Worm (Caenorhabditis elegans) whole organism, L1 larva: Measurements from ENCODE around the gene coa-1.

ENCODE experiments used
- C04F5.9 ChIP-seq: sonication (generic microtip); optimal IDR thresholded peaks from 2 replicates; lab custom pipeline; 2016; ENCODE audit warnings: missing genetic modification characterization, missing compliant biosample characterization
- F16B12.6 ChIP-seq: fragments of 150-350 bp; optimal IDR thresholded peaks from 2 replicates; lab custom pipeline; 2014; ENCODE audit warnings: missing biosample characterization, missing genetic modification characterization
- aha-1 ChIP-seq: fragments of 150-350 bp; optimal IDR thresholded peaks from 2 replicates; lab custom pipeline; 2014; ENCODE audit warnings: missing biosample characterization, missing genetic modification characterization
- alr-1 ChIP-seq: fragments of 200-800 bp; sonication (Bioruptor generic); optimal IDR thresholded peaks from 2 replicates; lab custom pipeline; 2018; ENCODE audit warnings: borderline replicate concordance, mild to moderate bottlenecking, missing genetic modification characterization, missing compliant biosample characterization
- aly-2 ChIP-seq: fragments of 150-350 bp; optimal IDR thresholded peaks from 2 replicates; lab custom pipeline; 2014; ENCODE audit warnings: missing biosample characterization, missing genetic modification characterization
- ama-1 ChIP-seq: fragments of 150-350 bp; optimal IDR thresholded peaks from 2 replicates; lab custom pipeline; 2014
- ceh-90 ChIP-seq: sonication (generic microtip); optimal IDR thresholded peaks from 2 replicates; lab custom pipeline; 2016; ENCODE audit warnings: missing genetic modification characterization, missing compliant biosample characterization
- ces-1 ChIP-seq: fragments of 150-350 bp; optimal IDR thresholded peaks from 2 replicates; lab custom pipeline; 2014; ENCODE audit warnings: missing biosample characterization, missing genetic modification reagents, missing genetic modification characterization
- dsc-1 ChIP-seq: sonication (generic microtip); optimal IDR thresholded peaks from 2 replicates; lab custom pipeline; 2016; ENCODE audit warnings: mild to moderate bottlenecking, missing genetic modification characterization, missing compliant biosample characterization
- efl-3 ChIP-seq: fragments of 200-800 bp; sonication (Bioruptor generic); optimal IDR thresholded peaks from 2 replicates; lab custom pipeline; 2018; ENCODE audit warnings: mild to moderate bottlenecking, missing genetic modification characterization, missing compliant biosample characterization
- egl-13 ChIP-seq: sonication (generic microtip); optimal IDR thresholded peaks from 2 replicates; lab custom pipeline; 2016; ENCODE audit warnings: missing genotype, missing genetic modification reagents, missing genetic modification characterization, missing compliant biosample characterization
- egl-27 ChIP-seq, 2 experiments: fragments of 150-350 bp in 1 of 2; sonication (generic microtip); optimal IDR thresholded peaks; 3 replicates each; lab custom pipeline; 2017 to 2018; ENCODE audit warnings: missing biosample characterization in 2 of 2, missing genetic modification characterization in 2 of 2, missing genetic modification reagents in 2 of 2
- elt-2 ChIP-seq: sonication (generic microtip); optimal IDR thresholded peaks from 2 replicates; lab custom pipeline; 2016; ENCODE audit warnings: missing genetic modification characterization, mild to moderate bottlenecking, inconsistent platforms, missing compliant biosample characterization, missing genetic modification reagents
- elt-3 ChIP-seq, 6 experiments: fragments of 150-350 bp in 1 of 6; sonication (generic microtip); optimal IDR thresholded peaks; 2 replicates each; lab custom pipeline; 2017 to 2018; ENCODE audit warnings: missing biosample characterization in 6 of 6, missing genetic modification characterization in 6 of 6, inconsistent platforms in 1 of 6
- fkh-8 ChIP-seq: sonication (generic microtip); optimal IDR thresholded peaks from 2 replicates; lab custom pipeline; 2016; ENCODE audit warnings: mild to moderate bottlenecking, missing genetic modification characterization, missing compliant biosample characterization
- hlh-4 ChIP-seq: sonication (generic microtip); optimal IDR thresholded peaks from 2 replicates; lab custom pipeline; 2016; ENCODE audit warnings: mild to moderate bottlenecking, missing genetic modification characterization, missing compliant biosample characterization
- hpl-2 ChIP-seq: fragments of 150-350 bp; optimal IDR thresholded peaks from 2 replicates; lab custom pipeline; 2014; ENCODE audit warnings: missing biosample characterization, missing genetic modification reagents, missing genetic modification characterization
- lin-13 ChIP-seq: fragments of 150-350 bp; optimal IDR thresholded peaks from 2 replicates; lab custom pipeline; 2014; ENCODE audit warnings: missing biosample characterization, missing genetic modification reagents, missing genetic modification characterization
- lin-14 ChIP-seq: fragments of 200-800 bp; sonication (Bioruptor generic); optimal IDR thresholded peaks from 2 replicates; lab custom pipeline; 2018; ENCODE audit warnings: mild to moderate bottlenecking, missing genetic modification characterization, moderate library complexity, missing compliant biosample characterization
- lin-15B ChIP-seq: fragments of 150-350 bp; sonication (generic microtip); optimal IDR thresholded peaks from 3 replicates; lab custom pipeline; 2014; ENCODE audit warnings: missing biosample characterization, missing genetic modification characterization
- lin-35 ChIP-seq, 2 experiments: fragments of 150-350 bp; optimal IDR thresholded peaks; 2 replicates each; lab custom pipeline; 2014; ENCODE audit warnings: missing biosample characterization in 2 of 2, missing genetic modification characterization in 2 of 2, missing genetic modification reagents in 2 of 2
- lir-3 ChIP-seq: sonication (generic microtip); optimal IDR thresholded peaks from 2 replicates; lab custom pipeline; 2016; ENCODE audit warnings: mild to moderate bottlenecking, missing genetic modification characterization, moderate library complexity, missing compliant biosample characterization; ENCODE audit not compliant: poor library complexity
- mab-9 ChIP-seq: fragments of 200-800 bp; sonication (Bioruptor generic); IDR thresholded peaks from 2 replicates; pipeline ENCODE4 v1.3.6; 2022; ENCODE audit warnings: missing genetic modification reagents, missing genetic modification characterization, missing compliant biosample characterization
- mdl-1 ChIP-seq, 2 experiments: fragments of 150-350 bp; optimal IDR thresholded peaks; 2 replicates each; lab custom pipeline; 2014 to 2017; ENCODE audit warnings: missing biosample characterization in 2 of 2, missing genetic modification characterization in 2 of 2, inconsistent platforms in 1 of 2
- nhr-11 ChIP-seq: fragments of 150-350 bp; optimal IDR thresholded peaks from 2 replicates; lab custom pipeline; 2014; ENCODE audit warnings: missing biosample characterization, missing genetic modification characterization
- nhr-20 ChIP-seq: sonication (generic microtip); optimal IDR thresholded peaks from 2 replicates; lab custom pipeline; 2016; ENCODE audit warnings: mild to moderate bottlenecking, missing genetic modification characterization, missing compliant biosample characterization
- nhr-237 ChIP-seq: fragments of 150-350 bp; optimal IDR thresholded peaks from 2 replicates; lab custom pipeline; 2014; ENCODE audit warnings: missing biosample characterization, missing genetic modification characterization
- nhr-47 ChIP-seq: sonication (generic microtip); optimal IDR thresholded peaks from 2 replicates; lab custom pipeline; 2016; ENCODE audit warnings: mild to moderate bottlenecking, missing genetic modification characterization, moderate library complexity, missing compliant biosample characterization
- nhr-77 ChIP-seq: fragments of 150-350 bp; optimal IDR thresholded peaks from 2 replicates; lab custom pipeline; 2014; ENCODE audit warnings: missing biosample characterization, missing genetic modification characterization
- nhr-84 ChIP-seq: sonication (generic microtip); optimal IDR thresholded peaks from 2 replicates; lab custom pipeline; 2017; ENCODE audit warnings: missing biosample characterization, missing genetic modification characterization
- nhr-90 ChIP-seq: sonication (generic microtip); optimal IDR thresholded peaks from 2 replicates; lab custom pipeline; 2016; ENCODE audit warnings: mild to moderate bottlenecking, missing genetic modification characterization, missing compliant biosample characterization; ENCODE audit not compliant: poor library complexity
- pax-3 ChIP-seq: fragments of 200-800 bp; sonication (Bioruptor generic); optimal IDR thresholded peaks from 2 replicates; lab custom pipeline; 2018; ENCODE audit warnings: mild to moderate bottlenecking, missing genetic modification characterization, moderate library complexity, missing compliant biosample characterization
- pqm-1 ChIP-seq: sonication (generic microtip); optimal IDR thresholded peaks from 3 replicates; lab custom pipeline; 2017; ENCODE audit warnings: missing biosample characterization, missing genetic modification characterization
- rnt-1 ChIP-seq: sonication (generic microtip); optimal IDR thresholded peaks from 2 replicates; lab custom pipeline; 2016; ENCODE audit warnings: mild to moderate bottlenecking, missing genetic modification characterization, moderate library complexity, missing compliant biosample characterization
- skn-1 ChIP-seq: fragments of 150-350 bp; optimal IDR thresholded peaks from 2 replicates; lab custom pipeline; 2014; ENCODE audit warnings: missing biosample characterization, missing genetic modification characterization
- sox-4 ChIP-seq: sonication (generic microtip); optimal IDR thresholded peaks from 2 replicates; lab custom pipeline; 2016; ENCODE audit warnings: missing genetic modification characterization, missing compliant biosample characterization
- sptf-1 ChIP-seq: fragments of 150-350 bp; optimal IDR thresholded peaks from 2 replicates; lab custom pipeline; 2014; ENCODE audit warnings: missing biosample characterization, missing genetic modification characterization
- sup-37 ChIP-seq: fragments of 200-800 bp; sonication (Bioruptor generic); optimal IDR thresholded peaks from 2 replicates; lab custom pipeline; 2018; ENCODE audit warnings: mild to moderate bottlenecking, missing genetic modification characterization, missing compliant biosample characterization
- tbx-2 ChIP-seq: sonication (generic microtip); optimal IDR thresholded peaks from 2 replicates; lab custom pipeline; 2016; ENCODE audit warnings: missing genetic modification characterization, missing compliant biosample characterization
- tlp-1 ChIP-seq: fragments of 150-350 bp; optimal IDR thresholded peaks from 2 replicates; lab custom pipeline; 2014; ENCODE audit warnings: missing biosample characterization, missing genetic modification characterization
- unc-130 ChIP-seq: fragments of 150-350 bp; optimal IDR thresholded peaks from 2 replicates; lab custom pipeline; 2017; ENCODE audit warnings: missing biosample characterization, missing genetic modification characterization, inconsistent platforms
- unc-62 ChIP-seq: fragments of 150-350 bp; optimal IDR thresholded peaks from 2 replicates; lab custom pipeline; 2014; ENCODE audit warnings: missing biosample characterization, missing genetic modification reagents, missing genetic modification characterization
- unc-86 ChIP-seq: sonication (generic microtip); optimal IDR thresholded peaks from 2 replicates; lab custom pipeline; 2016; ENCODE audit warnings: missing genetic modification characterization, missing compliant biosample characterization
- vab-15 ChIP-seq: sonication (generic microtip); optimal IDR thresholded peaks from 2 replicates; lab custom pipeline; 2017; ENCODE audit warnings: missing genotype, mild to moderate bottlenecking, missing genetic modification characterization, missing compliant biosample characterization
- zip-4 ChIP-seq: fragments of 200-800 bp; sonication (Bioruptor generic); optimal IDR thresholded peaks from 2 replicates; lab custom pipeline; 2018; ENCODE audit warnings: mild to moderate bottlenecking, missing genetic modification characterization, moderate library complexity, missing compliant biosample characterization
- ztf-11 ChIP-seq, 2 experiments: sonication (generic microtip); optimal IDR thresholded peaks; 2 replicates each; lab custom pipeline; 2016 to 2017; ENCODE audit warnings: missing genetic modification characterization in 2 of 2, missing biosample characterization in 1 of 2, missing compliant biosample characterization in 1 of 2
- ztf-4 ChIP-seq: fragments of 150-350 bp; optimal IDR thresholded peaks from 2 replicates; lab custom pipeline; 2014; ENCODE audit warnings: missing biosample characterization, missing genetic modification characterization

The coa-1 gene

DNA sequence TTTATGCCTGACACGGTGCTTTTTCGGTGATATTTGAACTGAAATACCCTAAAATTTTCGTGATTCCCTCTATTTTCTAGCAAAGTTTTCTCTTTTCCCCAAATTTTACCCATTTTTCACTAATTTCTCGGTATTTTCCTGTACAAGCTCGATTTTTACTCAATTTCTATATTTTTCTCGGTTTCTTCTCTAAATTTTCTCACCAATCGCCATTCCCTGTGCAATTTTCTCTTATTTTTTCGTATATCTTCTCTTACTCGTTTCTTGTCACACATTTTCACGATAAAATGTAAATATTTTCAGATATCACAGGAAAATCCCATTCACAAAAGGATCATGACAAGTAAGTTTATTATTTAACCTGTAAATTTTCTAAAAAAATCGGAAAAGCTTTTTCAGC, 10.7 kb upstream of the coa-1 start, which contains the start of gene csn-3:
TSS of gene csn-3 (plus strand) at position 301 of the 400 bp plus-strand sequence.
- no peak for TF ChIP-seq ceh-90 (tag; lab: Kevin White, UChicago)
- TF ChIP-seq mdl-1 (tag; optimal IDR thresholded peaks at IDR 0.05; lab: Kevin White, UChicago), result no peak
- TF ChIP-seq nhr-90 (tag; lab: Kevin White, UChicago), result no peak
- no peak for TF ChIP-seq C04F5.9 (tag; lab: Kevin White, UChicago)
- no peak for TF ChIP-seq egl-13 (tag; lab: Kevin White, UChicago)
- TF ChIP-seq pax-3 (tag; lab: Kevin White, UChicago), result no peak
- no peak for TF ChIP-seq unc-62
- TF ChIP-seq nhr-77 (tag; lab: Kevin White, UChicago), result no peak
- TF ChIP-seq tlp-1 (tag; lab: Kevin White, UChicago), result no peak
- no peak for TF ChIP-seq mab-9
- TF ChIP-seq egl-27 (tag; optimal IDR thresholded peaks at IDR 0.05; lab: Kevin White, UChicago), result no peak
- TF ChIP-seq nhr-20 (tag; lab: Kevin White, UChicago), result no peak
- TF ChIP-seq lin-35 (GFP tag; optimal IDR thresholded peaks at IDR 0.05; lab: Kevin White, UChicago), result no peak
- TF ChIP-seq nhr-47 (tag; lab: Kevin White, UChicago), result no peak
- TF ChIP-seq unc-130 (tag; lab: Kevin White, UChicago), result no peak
- TF ChIP-seq zip-4 (GFP tag; lab: Kevin White, UChicago), result no peak
- no peak for TF ChIP-seq fkh-8

DNA sequence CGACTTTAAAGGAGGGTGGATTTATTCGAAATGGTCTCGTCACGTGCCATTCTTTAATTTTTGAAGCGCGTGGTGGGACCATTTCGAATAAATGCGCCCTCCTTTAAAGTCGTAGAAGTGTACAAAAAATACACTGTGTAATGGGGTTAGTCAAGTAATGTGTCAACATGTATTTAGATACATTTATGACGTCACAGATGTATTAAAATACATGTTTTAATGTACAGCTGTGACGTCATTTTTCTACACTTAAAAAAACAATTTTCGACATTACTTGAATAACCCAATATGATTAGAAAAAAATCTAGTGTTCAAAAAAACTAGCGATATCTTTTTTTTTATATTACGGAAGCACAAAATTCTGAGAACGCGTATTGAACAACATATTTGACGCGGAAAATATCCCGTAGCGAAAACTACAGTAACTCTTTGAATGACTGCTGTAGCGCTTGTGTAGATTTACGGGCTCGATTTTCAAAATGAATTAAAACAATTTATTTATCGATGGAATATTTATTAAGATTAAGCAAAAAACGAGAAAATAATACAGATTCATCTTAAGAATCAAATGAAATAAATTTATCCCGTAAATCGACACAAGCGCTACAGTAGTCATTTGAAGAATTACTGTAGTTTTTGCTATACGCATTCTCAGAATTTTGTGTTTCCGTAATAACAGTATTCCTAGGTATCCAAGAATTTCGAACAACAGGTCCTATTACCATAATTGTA, 2.0 kb upstream of the coa-1 start, which contains the start of gene gfrp-1:
TSS of gene gfrp-1 (plus strand) at position 682 of the 732 bp plus-strand sequence.
- TF ChIP-seq F16B12.6 (tag; lab: Kevin White, UChicago) (no peak), ama-1 (lab: Kevin White, UChicago) (no peak), lir-3 (tag; lab: Kevin White, UChicago) (no peak), nhr-77 (tag; lab: Kevin White, UChicago) (no peak), alr-1 (tag; lab: Kevin White, UChicago) (no peak), aha-1 (no peak), ztf-11 (tag; optimal IDR thresholded peaks at IDR 0.05; lab: Kevin White, UChicago) (no peak), hpl-2 (GFP tag; lab: Kevin White, UChicago) (no peak), skn-1 (no peak), pqm-1 (no peak), lin-13 (no peak), rnt-1 (tag; lab: Kevin White, UChicago) (no peak), nhr-20 (tag; lab: Kevin White, UChicago) (no peak), efl-3 (GFP tag; lab: Kevin White, UChicago) (no peak), unc-86 (tag; lab: Kevin White, UChicago) (no peak), ces-1 (GFP tag; lab: Kevin White, UChicago) (no peak), nhr-84 (tag; lab: Kevin White, UChicago) (no peak), tbx-2 (tag; lab: Kevin White, UChicago) (no peak), elt-3 (tag; optimal IDR thresholded peaks at IDR 0.05; lab: Kevin White, UChicago) (no peak)

DNA sequence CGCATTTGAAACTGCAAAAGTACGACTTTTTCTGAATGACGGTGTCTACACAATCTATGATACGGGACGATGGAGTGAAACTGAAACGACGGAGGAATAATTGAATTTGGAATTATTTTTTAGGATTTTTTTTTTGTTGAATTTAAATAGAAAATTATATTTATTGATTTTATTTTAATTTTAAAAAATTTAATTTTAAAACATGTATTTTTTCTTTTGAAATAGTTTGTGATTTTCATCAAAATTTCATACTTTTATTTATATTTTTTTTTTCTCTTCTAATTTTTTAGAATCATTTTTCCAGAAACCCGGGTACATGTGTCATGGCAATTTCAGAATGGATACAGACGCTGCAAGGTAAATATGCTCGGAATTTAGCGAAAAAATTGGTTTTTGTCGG, 2.8 kb downstream of the coa-1 start, which contains the start of gene Y38C1AA.1:
TSS of gene Y38C1AA.1 (plus strand) at position 301 of the 400 bp plus-strand sequence.
- TF ChIP-seq vab-15 (tag; lab: Kevin White, UChicago) (no peak), nhr-20 (tag; lab: Kevin White, UChicago) (no peak), tbx-2 (tag; lab: Kevin White, UChicago) (no peak), egl-13 (tag; lab: Kevin White, UChicago) (no peak), sup-37 (GFP tag; lab: Kevin White, UChicago) (no peak), egl-27 (tag; optimal IDR thresholded peaks at IDR 0.05; lab: Kevin White, UChicago) (no peak), lin-35 (GFP tag; optimal IDR thresholded peaks at IDR 0.05; lab: Kevin White, UChicago) (no peak), sptf-1 (tag; lab: Kevin White, UChicago) (no peak), hpl-2 (GFP tag; lab: Kevin White, UChicago) (no peak), lin-14 (no peak), aly-2 (tag; lab: Kevin White, UChicago) (no peak), ztf-4 (tag; lab: Kevin White, UChicago) (no peak), nhr-11 (tag; lab: Kevin White, UChicago) (no peak), nhr-237 (tag; lab: Kevin White, UChicago) (no peak), hlh-4 (tag; lab: Kevin White, UChicago) (no peak), sox-4 (tag; lab: Kevin White, UChicago) (no peak), fkh-8 (no peak), lin-15B (no peak), dsc-1 (tag; lab: Kevin White, UChicago) (no peak), elt-2 (no peak)
- TF ChIP-seq, all 84 proteins: peak for 0
